Worm (Caenorhabditis elegans) whole organism, L1 larva: ENCODE results near the gene vamp-7.

Experiments used
- ama-1 ChIP-seq: fragments of 150-350 bp; optimal IDR thresholded peaks from 2 replicates; lab custom pipeline; 2014
- lin-39 ChIP-seq: fragments of 150-350 bp; optimal IDR thresholded peaks from 2 replicates; lab custom pipeline; 2014; ENCODE audit warnings: missing biosample characterization, missing genetic modification reagents, missing genetic modification characterization
- nhr-28 ChIP-seq: fragments of 150-350 bp; optimal IDR thresholded peaks from 2 replicates; lab custom pipeline; 2014; ENCODE audit warnings: missing biosample characterization, missing genetic modification characterization
- nhr-76 ChIP-seq: sonication (generic microtip); optimal IDR thresholded peaks from 2 replicates; lab custom pipeline; 2017; ENCODE audit warnings: missing biosample characterization, missing genetic modification characterization
- nhr-77 ChIP-seq: fragments of 150-350 bp; optimal IDR thresholded peaks from 2 replicates; lab custom pipeline; 2014; ENCODE audit warnings: missing biosample characterization, missing genetic modification characterization
- nhr-85 ChIP-seq: sonication (generic microtip); peaks from one replicate; lab custom pipeline; 2016; ENCODE audit warnings: missing genetic modification characterization, inconsistent platforms, missing compliant biosample characterization
- rnt-1 ChIP-seq: sonication (generic microtip); optimal IDR thresholded peaks from 2 replicates; lab custom pipeline; 2016; ENCODE audit warnings: mild to moderate bottlenecking, missing genetic modification characterization, moderate library complexity, missing compliant biosample characterization
- skn-1 ChIP-seq: fragments of 150-350 bp; optimal IDR thresholded peaks from 2 replicates; lab custom pipeline; 2014; ENCODE audit warnings: missing biosample characterization, missing genetic modification characterization
- sox-4 ChIP-seq: sonication (generic microtip); optimal IDR thresholded peaks from 2 replicates; lab custom pipeline; 2016; ENCODE audit warnings: missing genetic modification characterization, missing compliant biosample characterization
- xbp-1 ChIP-seq: sonication (generic microtip); optimal IDR thresholded peaks from 2 replicates; lab custom pipeline; 2016; ENCODE audit warnings: missing genetic modification characterization, missing compliant biosample characterization
- zag-1 ChIP-seq: fragments of 150-350 bp; optimal IDR thresholded peaks from 2 replicates; lab custom pipeline; 2014; ENCODE audit warnings: missing biosample characterization, missing genetic modification characterization

DNA sequence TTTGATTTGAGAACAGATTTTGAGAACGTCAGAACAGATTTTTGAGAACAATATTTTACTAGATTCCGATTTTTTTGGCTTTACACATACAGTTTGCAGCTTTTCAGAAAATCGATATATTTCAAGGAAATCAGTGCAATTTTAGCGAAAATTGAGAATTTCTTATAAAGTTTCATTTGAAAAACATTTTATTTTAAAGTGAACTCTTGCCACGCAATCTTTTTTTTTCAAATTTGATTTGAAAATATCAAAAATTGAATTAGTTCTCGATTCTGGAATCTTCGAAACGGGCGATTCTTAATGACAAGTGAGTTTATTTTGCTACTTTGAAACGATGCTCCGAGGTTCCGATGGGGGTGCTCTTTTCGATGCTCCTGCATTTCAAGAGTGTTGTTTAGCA, 35.7 kb upstream of the vamp-7 start, which contains the start of gene Y69A2AR.51:
- TF ChIP-seq sox-4 (tag; lab: Kevin White, UChicago), result no peak
- TF ChIP-seq nhr-77, result no peak
- no peak for TF ChIP-seq nhr-28 (tag; lab: Kevin White, UChicago)
- TF ChIP-seq xbp-1 (tag; lab: Kevin White, UChicago), result no peak
- TF ChIP-seq zag-1 (tag; lab: Kevin White, UChicago), result no peak
- TF ChIP-seq rnt-1 (tag; lab: Kevin White, UChicago), result no peak
- TF ChIP-seq nhr-76, result no peak
- no peak for TF ChIP-seq nhr-85 (tag; lab: Kevin White, UChicago)
- no peak for TF ChIP-seq lin-39
- no peak for TF ChIP-seq skn-1 (tag; lab: Kevin White, UChicago)
- TF ChIP-seq ama-1, result no peak
